Worm (Caenorhabditis elegans): ENCODE measurements around the gene C33D9.13.

Gene C33D9.13

ce11 chrIV:8754727-8755126 lies 30.4 kb downstream of the C33D9.13 start, which contains the start of gene elli-1:
elli-1 (minus strand) TSS chrIV:8754827.
- no peak for TF ChIP-seq nhr-27 (tag; optimal IDR thresholded peaks at IDR 0.05)
- peak; percentile 16 for TF ChIP-seq dpl-1 (GFP tag; optimal IDR thresholded peaks at IDR 0.05)
- no peak for TF ChIP-seq ceh-27 (GFP tag; optimal IDR thresholded peaks at IDR 0.05)
- no peak for TF ChIP-seq lin-54 (GFP tag; optimal IDR thresholded peaks at IDR 0.05)
- TF ChIP-seq efl-1 (GFP tag; optimal IDR thresholded peaks at IDR 0.05) = peak; percentile 53
- no peak for TF ChIP-seq rcor-1 (GFP tag; IDR thresholded peaks at IDR 0.05)

DNA sequence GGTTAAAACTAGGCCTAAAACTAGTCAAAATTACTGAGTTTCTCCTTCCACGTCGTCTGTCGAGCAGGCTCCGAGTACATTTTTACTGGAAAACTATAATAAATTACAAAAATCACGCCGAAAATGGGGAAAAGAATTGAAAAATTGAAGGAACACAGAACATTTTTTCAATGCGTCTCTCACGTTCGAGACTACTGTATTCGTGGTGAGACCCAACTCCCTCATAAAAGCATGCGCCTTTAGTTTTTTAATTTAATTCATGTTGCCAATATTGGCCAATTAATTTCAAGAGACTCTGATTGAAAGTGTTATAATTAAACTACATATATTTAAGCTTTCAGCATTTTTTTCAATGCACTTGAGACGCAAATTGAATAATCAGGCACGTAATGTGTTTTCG lies 30.9 kb downstream of the C33D9.13 start:
- TF ChIP-seq F33H1.4 (GFP tag; IDR thresholded peaks at IDR 0.05) (peak; percentile 81; the same call in 1 of the 2 replicates), F23B12.7 (tag; optimal IDR thresholded peaks at IDR 0.05; ENCODE audit: insufficient read depth) (peak; percentile 5), lsl-1 (GFP tag; optimal IDR thresholded peaks at IDR 0.05) (peak; percentile 79), Y56A3A.18 (GFP tag; IDR thresholded peaks at IDR 0.05) (no peak), efl-1 (GFP tag; optimal IDR thresholded peaks at IDR 0.05) (peak; percentile 0)

- no peak for TF ChIP-seq Y67H2A.10 (GFP tag; conservative IDR thresholded peaks at IDR 0.05)
- peak; percentile 44 for TF ChIP-seq lin-54 (GFP tag; optimal IDR thresholded peaks at IDR 0.05)
- TF ChIP-seq pha-4 (tag; optimal IDR thresholded peaks at IDR 0.05) = no peak
- no peak for TF ChIP-seq zim-3 (tag; optimal IDR thresholded peaks at IDR 0.05)
- TF ChIP-seq ZK185.1 (tag; optimal IDR thresholded peaks at IDR 0.05; ENCODE audit: poor library complexity, severe bottlenecking) = no peak
- TF ChIP-seq cebp-2 (GFP tag; IDR thresholded peaks at IDR 0.05) = no peak
- TF ChIP-seq C06A6.2 (GFP tag; conservative IDR thresholded peaks at IDR 0.05) = no peak
- TF ChIP-seq xnd-1 (tag; optimal IDR thresholded peaks at IDR 0.05) = peak; percentile 1
- no peak for TF ChIP-seq lin-26 (GFP tag; IDR thresholded peaks at IDR 0.05)
- no peak for TF ChIP-seq chd-7 (tag; optimal IDR thresholded peaks at IDR 0.05)
- TF ChIP-seq F37B4.10 (GFP tag; IDR thresholded peaks at IDR 0.05) = no peak
- no peak for TF ChIP-seq nfya-2 (GFP tag; IDR thresholded peaks at IDR 0.05)
- TF ChIP-seq mcd-1 (GFP tag; IDR thresholded peaks at IDR 0.05) = no peak
- TF ChIP-seq aptf-2 (GFP tag; conservative IDR thresholded peaks at IDR 0.05) = no peak
- peak; percentile 57; the same call in 1 of the 2 replicates for TF ChIP-seq madf-6 (GFP tag; IDR thresholded peaks at IDR 0.05)
- TF ChIP-seq madf-3 (GFP tag; IDR thresholded peaks at IDR 0.05) = no peak
- peak; percentile 24 for TF ChIP-seq tbp1 (GFP tag; optimal IDR thresholded peaks at IDR 0.05)
- TF ChIP-seq ama-1 (optimal IDR thresholded peaks at IDR 0.05) = no peak
- TF ChIP-seq ama-1 (GFP tag; optimal IDR thresholded peaks at IDR 0.05) = peak in 1 of 2 experiments; percentile 45
- peak; percentile 28 for TF ChIP-seq athp-1 (tag; optimal IDR thresholded peaks at IDR 0.05)
- no peak for TF ChIP-seq F10E7.11 (tag; optimal IDR thresholded peaks at IDR 0.05)
- TF ChIP-seq bed-2 (GFP tag; IDR thresholded peaks at IDR 0.05) = no peak
- no peak for TF ChIP-seq ceh-100 (GFP tag; IDR thresholded peaks at IDR 0.05)
- peak; percentile 11 for TF ChIP-seq ztf-18 (tag; optimal IDR thresholded peaks at IDR 0.05)
- TF ChIP-seq hsf-1 (GFP tag; IDR thresholded peaks at IDR 0.05) = 0 out of 2 replicates have a peak, but pooled peaks have one; percentile 26
- 0 out of 2 replicates have a peak, but pooled peaks have one; percentile 8 for TF ChIP-seq Y95B8A.8 (GFP tag; IDR thresholded peaks at IDR 0.05)
- TF ChIP-seq nhr-179 (tag; optimal IDR thresholded peaks at IDR 0.05) = no peak
- peak; percentile 69 for TF ChIP-seq B0336.3 (GFP tag; IDR thresholded peaks at IDR 0.05)
- TF ChIP-seq ceh-27 (GFP tag; optimal IDR thresholded peaks at IDR 0.05) = no peak
- TF ChIP-seq lag-1 (GFP tag; IDR thresholded peaks at IDR 0.05) = no peak
- TF ChIP-seq ekl-4 (GFP tag; IDR thresholded peaks at IDR 0.05) = peak; percentile 57
- 0 out of 2 replicates have a peak, but pooled peaks have one; percentile 21 for TF ChIP-seq hmg-1.2 (GFP tag; IDR thresholded peaks at IDR 0.05)
- TF ChIP-seq snpc-4 (GFP tag; optimal IDR thresholded peaks at IDR 0.05) = no peak
- TF ChIP-seq snpc-4 (tag; optimal IDR thresholded peaks at IDR 0.05) = peak in 1 of 4 experiments; percentile 0
These were observed 32.6 kb downstream of the C33D9.13 start for ce11 chrIV:8752492-8752891.
